Fruit fly (Drosophila melanogaster) whole organism, pupa: Measurements from ENCODE around the gene RpL35A.

Source experiments
- CG10348 ChIP-seq: fragments of 200-800 bp; sonication (Bioruptor generic); IDR thresholded peaks from 2 replicates; pipeline ENCODE4 v1.3.6; 2022; ENCODE audit warnings: missing biosample characterization, missing genetic modification characterization
- CG12605 ChIP-seq: fragments of 200-800 bp; sonication (Bioruptor generic); IDR thresholded peaks from 2 replicates; pipeline ENCODE4 v1.3.6; 2022; ENCODE audit warnings: missing biosample characterization, missing genetic modification characterization
- CG13204 ChIP-seq: fragments of 200-800 bp; sonication (Bioruptor generic); optimal IDR thresholded peaks from 2 replicates; lab custom pipeline; 2018; ENCODE audit warnings: missing biosample characterization, mild to moderate bottlenecking, missing genetic modification characterization, moderate library complexity
- CG14655 ChIP-seq: fragments of 200-800 bp; sonication (Bioruptor generic); optimal IDR thresholded peaks from 3 replicates; lab custom pipeline; 2017; ENCODE audit warnings: mild to moderate bottlenecking, missing biosample characterization, missing genetic modification reagents, missing genetic modification characterization
- CG15710 ChIP-seq: fragments of 200-800 bp; sonication (Bioruptor generic); optimal IDR thresholded peaks from 2 replicates; lab custom pipeline; 2018; ENCODE audit warnings: missing biosample characterization, mild to moderate bottlenecking, missing genetic modification characterization, moderate library complexity
- CG17806 ChIP-seq: fragments of 200-800 bp; sonication (Bioruptor generic); optimal IDR thresholded peaks from 2 replicates; lab custom pipeline; 2018; ENCODE audit warnings: missing biosample characterization, mild to moderate bottlenecking, missing genetic modification characterization, moderate library complexity
- CG32121 ChIP-seq: fragments of 200-800 bp; sonication (Bioruptor generic); IDR thresholded peaks from 2 replicates; pipeline ENCODE4 v1.3.6; 2022; ENCODE audit warnings: missing biosample characterization, missing genetic modification characterization
- CG34367 ChIP-seq: fragments of 200-800 bp; sonication (Bioruptor generic); optimal IDR thresholded peaks from 2 replicates; lab custom pipeline; 2018; ENCODE audit warnings: missing biosample characterization, mild to moderate bottlenecking, missing genetic modification characterization
- CG4496 ChIP-seq: fragments of 200-800 bp; sonication (Bioruptor generic); IDR thresholded peaks from 3 replicates; pipeline ENCODE4 v1.3.6; 2022; ENCODE audit warnings: missing biosample characterization, missing genetic modification characterization
- CG8159 ChIP-seq: fragments of 200-800 bp; sonication (Bioruptor generic); optimal IDR thresholded peaks from 3 replicates; lab custom pipeline; 2018; ENCODE audit warnings: missing biosample characterization, mild to moderate bottlenecking, missing genetic modification characterization, moderate library complexity
- CG8301 ChIP-seq: fragments of 200-800 bp; sonication (Bioruptor generic); optimal IDR thresholded peaks from 2 replicates; lab custom pipeline; 2018; ENCODE audit warnings: missing biosample characterization, mild to moderate bottlenecking, missing genetic modification characterization
- CG9948 ChIP-seq: fragments of 200-800 bp; sonication (Bioruptor generic); optimal IDR thresholded peaks from 2 replicates; lab custom pipeline; 2018; ENCODE audit warnings: missing biosample characterization, mild to moderate bottlenecking, missing genetic modification characterization, moderate library complexity
- D1 ChIP-seq: fragments of 200-800 bp; sonication (Bioruptor generic); optimal IDR thresholded peaks from 2 replicates; lab custom pipeline; 2018; ENCODE audit warnings: missing biosample characterization, mild to moderate bottlenecking, missing genetic modification characterization, moderate library complexity
- EcR ChIP-seq: fragments of 200-800 bp; sonication (Bioruptor generic); optimal IDR thresholded peaks from 3 replicates; lab custom pipeline; 2019; ENCODE audit warnings: missing biosample characterization, missing genetic modification characterization, mild to moderate bottlenecking, moderate library complexity, missing genetic modification reagents
- Ets98B ChIP-seq: fragments of 200-800 bp; sonication (Bioruptor generic); IDR thresholded peaks from 2 replicates; pipeline ENCODE4 v1.3.6; 2022; ENCODE audit warnings: missing biosample characterization, missing genetic modification characterization
- Pif1A ChIP-seq: fragments of 200-800 bp; sonication (Bioruptor generic); optimal IDR thresholded peaks from 3 replicates; lab custom pipeline; 2016; ENCODE audit warnings: missing biosample characterization, missing genetic modification characterization
- Pif1B ChIP-seq: fragments of 200-800 bp; sonication (Bioruptor generic); optimal IDR thresholded peaks from 3 replicates; lab custom pipeline; 2016; ENCODE audit warnings: missing biosample characterization, missing genetic modification characterization
- Snoo ChIP-seq: fragments of 200-800 bp; sonication (Bioruptor generic); optimal IDR thresholded peaks from 3 replicates; lab custom pipeline; 2017; ENCODE audit warnings: missing biosample characterization, mild to moderate bottlenecking, missing genetic modification characterization, inconsistent platforms
- fd96Ca ChIP-seq: fragments of 200-800 bp; sonication (Bioruptor generic); IDR thresholded peaks from 3 replicates; pipeline ENCODE4 v1.3.6; 2022; ENCODE audit warnings: missing biosample characterization, missing genetic modification characterization
- gl ChIP-seq: fragments of 200-800 bp; sonication (Bioruptor generic); optimal IDR thresholded peaks from 2 replicates; lab custom pipeline; 2018; ENCODE audit warnings: missing biosample characterization, mild to moderate bottlenecking, missing genetic modification characterization
- rn ChIP-seq: fragments of 200-800 bp; sonication (Bioruptor generic); IDR thresholded peaks from 2 replicates; pipeline ENCODE4 v1.3.6; 2022; ENCODE audit warnings: missing biosample characterization, missing genetic modification characterization

The RpL35A gene

DNA sequence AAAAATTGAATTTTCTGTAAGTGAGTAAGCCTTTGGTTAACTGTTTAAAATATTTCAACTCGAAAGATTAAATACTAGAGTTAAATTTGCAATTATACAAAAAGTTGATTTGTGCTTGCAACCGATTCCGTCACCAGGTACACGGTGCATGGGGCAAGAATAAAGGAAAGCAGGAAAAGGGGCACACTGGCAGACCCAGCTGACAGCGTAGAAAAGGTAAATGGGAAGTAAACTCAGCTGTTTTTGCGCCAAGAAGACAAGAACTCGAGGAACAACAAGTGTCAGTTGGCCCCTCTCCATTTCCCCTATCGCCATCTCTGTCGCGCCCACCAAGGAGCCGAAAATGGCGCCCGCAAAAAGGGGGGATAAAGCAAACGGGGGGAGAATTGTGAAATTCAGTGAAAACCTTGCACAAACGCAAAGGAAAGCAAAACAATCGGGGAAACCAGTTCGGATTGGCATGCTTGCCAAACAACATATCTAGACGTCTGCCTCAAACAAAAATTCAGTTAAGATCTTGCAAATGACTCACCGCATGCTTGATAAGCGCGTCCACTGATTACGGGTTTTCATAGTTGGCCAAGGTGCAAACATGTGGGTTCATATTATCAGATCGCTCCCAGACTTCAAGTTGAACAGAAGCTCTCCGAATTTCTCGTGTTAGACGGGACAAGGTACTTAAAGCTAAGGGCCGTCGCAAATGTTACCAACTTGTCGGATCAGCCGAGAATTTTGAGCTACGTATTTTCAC, 3.5 kb downstream of the RpL35A start:
- TF ChIP-seq CG32121 (GFP tag; lab: Robert Waterston, UW) (no peak), CG8159 (tag; lab: Kevin White, UChicago) (peak; percentile 16), CG9948 (tag; lab: Kevin White, UChicago) (no peak), EcR (GFP tag; lab: Kevin White, UChicago) (no peak), Pif1A (GFP tag; lab: Kevin White, UChicago) (no peak), gl (no peak), CG15710 (tag; lab: Kevin White, UChicago) (no peak), CG12605 (GFP tag; lab: Robert Waterston, UW) (peak; percentile 92)

DNA sequence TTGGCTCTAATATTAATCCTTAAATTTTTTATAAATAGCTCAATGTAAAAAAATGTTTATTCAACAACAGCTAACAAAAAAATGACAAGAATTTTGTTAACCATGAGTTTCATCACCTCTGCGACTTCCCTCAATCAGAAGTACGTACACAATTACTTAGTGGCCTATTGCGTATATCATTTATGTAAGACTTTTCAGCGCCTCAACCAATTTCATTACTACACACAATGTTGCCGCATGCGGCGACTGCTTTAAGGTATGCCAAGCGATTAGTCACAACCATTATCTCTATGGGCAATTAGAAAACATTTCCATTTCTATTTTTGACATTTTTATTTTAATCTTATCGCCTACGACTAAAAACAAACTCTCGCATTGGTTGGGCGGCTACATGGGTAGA, 8.3 kb downstream of the RpL35A start:
- TF ChIP-seq CG32121 (GFP tag; lab: Robert Waterston, UW): no peak
- TF ChIP-seq gl: no peak
- no peak for TF ChIP-seq D1
- TF ChIP-seq CG12605 (GFP tag; lab: Robert Waterston, UW): no peak
- TF ChIP-seq Ets98B (GFP tag; lab: Robert Waterston, UW): no peak

DNA sequence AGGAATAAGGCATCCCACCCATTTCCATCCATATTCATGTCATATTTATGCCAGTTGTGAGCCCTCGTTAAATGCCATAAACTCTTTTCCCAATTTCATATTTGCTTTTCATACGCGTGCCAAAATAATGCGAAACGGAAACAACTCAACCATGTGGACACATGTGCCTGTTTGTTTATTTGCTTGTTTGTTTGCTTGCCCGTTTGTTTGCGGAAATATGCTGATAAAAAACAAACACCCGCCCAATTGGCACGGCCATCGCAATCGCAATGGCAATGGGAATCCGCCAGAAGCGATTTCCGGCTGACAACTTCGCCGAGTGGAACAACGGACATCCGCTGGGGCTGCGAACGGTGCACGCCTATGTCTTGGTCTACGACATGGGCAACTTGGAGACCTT, 12.6 kb downstream of the RpL35A start:
- no peak for TF ChIP-seq CG14655 (GFP tag; lab: Kevin White, UChicago)
- TF ChIP-seq gl: no peak
- no peak for TF ChIP-seq Snoo (tag; lab: Kevin White, UChicago)
- no peak for TF ChIP-seq rn (GFP tag; lab: Robert Waterston, UW)
- no peak for TF ChIP-seq CG8159 (tag; lab: Kevin White, UChicago)
- TF ChIP-seq CG13204: no peak
- no peak for TF ChIP-seq CG15710 (tag; lab: Kevin White, UChicago)

DNA sequence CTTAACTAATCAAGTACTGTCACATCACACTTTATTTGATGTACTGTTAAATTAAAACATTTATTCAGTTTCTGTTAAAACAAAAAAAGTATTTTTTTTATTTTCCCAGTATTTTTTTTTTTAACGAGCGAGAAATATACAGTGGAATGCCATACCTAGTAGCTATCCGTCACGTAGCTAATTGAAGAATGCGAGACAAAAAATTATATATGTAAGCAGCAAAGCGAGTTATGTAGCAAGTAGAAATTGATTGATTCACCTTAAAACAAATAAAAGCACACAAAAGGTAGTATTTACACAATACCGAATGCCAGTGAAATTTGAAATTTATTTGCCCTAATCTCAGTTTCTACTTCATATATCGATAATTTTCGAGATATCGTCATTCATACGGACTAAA, 28.2 kb downstream of the RpL35A start:
- no peak for TF ChIP-seq EcR (GFP tag; lab: Kevin White, UChicago)
- TF ChIP-seq Snoo (tag; lab: Kevin White, UChicago): no peak
- TF ChIP-seq CG8159 (tag; lab: Kevin White, UChicago): no peak
- no peak for TF ChIP-seq D1
- TF ChIP-seq fd96Ca: no peak
- no peak for TF ChIP-seq CG8301 (tag; lab: Kevin White, UChicago)
- no peak for TF ChIP-seq Ets98B (GFP tag; lab: Robert Waterston, UW)
- TF ChIP-seq CG14655 (GFP tag; lab: Kevin White, UChicago): no peak
- TF ChIP-seq CG17806 (tag; lab: Kevin White, UChicago): no peak
- TF ChIP-seq rn (GFP tag; lab: Robert Waterston, UW): no peak
- TF ChIP-seq CG4496 (GFP tag; lab: Robert Waterston, UW): no peak
- TF ChIP-seq CG9948 (tag; lab: Kevin White, UChicago): no peak
- no peak for TF ChIP-seq CG12605 (GFP tag; lab: Robert Waterston, UW)
- no peak for TF ChIP-seq CG34367 (tag; lab: Kevin White, UChicago)
- TF ChIP-seq Pif1B (GFP tag; lab: Kevin White, UChicago): no peak
- TF ChIP-seq CG13204: no peak
- no peak for TF ChIP-seq Pif1A (GFP tag; lab: Kevin White, UChicago)
- TF ChIP-seq CG15710 (tag; lab: Kevin White, UChicago): no peak
- TF ChIP-seq CG10348 (GFP tag; lab: Robert Waterston, UW): no peak
- TF ChIP-seq, all 21 proteins: peak for 0

DNA sequence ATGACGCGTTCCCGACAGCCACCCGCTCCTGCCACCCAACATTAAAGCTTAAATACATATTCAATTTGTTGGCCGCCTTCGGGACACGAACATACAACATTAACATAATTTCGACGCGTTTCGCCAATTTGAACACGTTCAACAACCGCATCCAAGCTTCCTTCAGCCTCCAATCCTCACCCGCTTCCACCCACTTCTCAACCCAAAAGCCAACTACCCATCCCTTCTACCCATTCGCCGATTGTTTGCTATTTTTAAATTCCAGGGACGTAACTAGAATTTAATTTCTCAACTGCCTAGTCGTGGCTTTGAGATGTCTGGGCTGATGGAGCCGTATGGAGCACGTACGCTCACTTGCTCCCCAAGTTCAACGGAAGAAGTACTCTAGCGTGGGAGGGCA, 37.1 kb downstream of the RpL35A start:
- no peak for TF ChIP-seq CG13204
- TF ChIP-seq EcR (GFP tag; lab: Kevin White, UChicago): no peak
- TF ChIP-seq CG17806 (tag; lab: Kevin White, UChicago): no peak
- no peak for TF ChIP-seq CG32121 (GFP tag; lab: Robert Waterston, UW)
- no peak for TF ChIP-seq Pif1B (GFP tag; lab: Kevin White, UChicago)
- no peak for TF ChIP-seq gl
- no peak for TF ChIP-seq Pif1A (GFP tag; lab: Kevin White, UChicago)
- no peak for TF ChIP-seq CG8159 (tag; lab: Kevin White, UChicago)
- TF ChIP-seq CG15710 (tag; lab: Kevin White, UChicago): no peak
- TF ChIP-seq CG34367 (tag; lab: Kevin White, UChicago): no peak

DNA sequence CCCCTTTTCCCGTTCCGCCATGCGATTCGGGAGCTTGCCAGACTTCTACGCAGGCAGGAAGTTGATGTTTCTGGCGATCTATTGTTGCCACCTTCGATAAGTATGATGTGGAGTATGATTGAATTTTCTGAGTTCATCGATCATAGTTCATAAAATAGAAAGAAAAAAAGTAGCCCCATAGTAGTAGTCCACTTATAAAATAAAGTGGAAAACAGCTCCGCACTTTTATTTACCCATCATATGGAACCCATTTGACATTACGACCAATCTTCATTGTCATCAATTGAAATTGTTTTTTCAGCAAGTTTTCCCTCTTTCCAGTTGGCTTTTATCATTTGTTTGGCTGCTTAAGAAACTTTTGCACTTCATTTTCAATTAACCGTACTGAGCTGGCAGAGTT, 39.7 kb downstream of the RpL35A start, which contains the start of gene CG12147:
CG12147 (minus strand) TSS at position 101 of the 400 bp plus-strand sequence.
- no peak for TF ChIP-seq CG8301 (tag; lab: Kevin White, UChicago)
- TF ChIP-seq Pif1B (GFP tag; lab: Kevin White, UChicago): no peak
- TF ChIP-seq EcR (GFP tag; lab: Kevin White, UChicago): no peak
- no peak for TF ChIP-seq CG15710 (tag; lab: Kevin White, UChicago)
- TF ChIP-seq rn (GFP tag; lab: Robert Waterston, UW): no peak
- no peak for TF ChIP-seq Pif1A (GFP tag; lab: Kevin White, UChicago)
- TF ChIP-seq Ets98B (GFP tag; lab: Robert Waterston, UW): no peak
- no peak for TF ChIP-seq CG10348 (GFP tag; lab: Robert Waterston, UW)
- no peak for TF ChIP-seq Snoo (tag; lab: Kevin White, UChicago)
- no peak for TF ChIP-seq gl
